Worm (Caenorhabditis elegans) whole organism, late embryonic: Measurements from ENCODE around the gene ppm-1.G.

ENCODE experiments used
- C08G9.2 ChIP-seq: sonication (generic microtip); optimal IDR thresholded peaks from 2 replicates; lab custom pipeline; 2016; ENCODE audit warnings: mild to moderate bottlenecking, missing genetic modification characterization, moderate library complexity, missing compliant biosample characterization
- C38D4.7 ChIP-seq: fragments of 200-800 bp; sonication (Bioruptor generic); optimal IDR thresholded peaks from 2 replicates; lab custom pipeline; 2018; ENCODE audit warnings: mild to moderate bottlenecking, missing genetic modification characterization, moderate library complexity, missing compliant biosample characterization
- T23F11.4 ChIP-seq: fragments of 200-800 bp; sonication (Bioruptor generic); optimal IDR thresholded peaks from 2 replicates; lab custom pipeline; 2018; ENCODE audit warnings: mild to moderate bottlenecking, missing genetic modification characterization, missing compliant biosample characterization
- Y22D7AL.16 ChIP-seq: sonication (generic microtip); optimal IDR thresholded peaks from 2 replicates; lab custom pipeline; 2016; ENCODE audit warnings: missing genetic modification characterization, missing compliant biosample characterization
- ahr-1 ChIP-seq: sonication (generic microtip); optimal IDR thresholded peaks from 2 replicates; lab custom pipeline; 2016; ENCODE audit warnings: missing genetic modification characterization, missing compliant biosample characterization
- ceh-14 ChIP-seq: sonication (generic microtip); optimal IDR thresholded peaks from 2 replicates; lab custom pipeline; 2016; ENCODE audit warnings: missing genotype, missing genetic modification characterization, missing compliant biosample characterization
- ceh-18 ChIP-seq: sonication (generic microtip); optimal IDR thresholded peaks from 2 replicates; lab custom pipeline; 2016; ENCODE audit warnings: missing genetic modification characterization, missing compliant biosample characterization
- ceh-19 ChIP-seq: fragments of 200-800 bp; sonication (Bioruptor generic); optimal IDR thresholded peaks from 2 replicates; lab custom pipeline; 2018; ENCODE audit warnings: mild to moderate bottlenecking, missing genetic modification characterization, missing compliant biosample characterization
- ceh-2 ChIP-seq: sonication (generic microtip); optimal IDR thresholded peaks from 2 replicates; lab custom pipeline; 2016; ENCODE audit warnings: missing genotype, missing genetic modification characterization, missing compliant biosample characterization
- ceh-22 ChIP-seq: sonication (generic microtip); optimal IDR thresholded peaks from 2 replicates; lab custom pipeline; 2017; ENCODE audit warnings: missing biosample characterization, missing genetic modification characterization
- ceh-24 ChIP-seq: sonication (generic microtip); optimal IDR thresholded peaks from 2 replicates; lab custom pipeline; 2016; ENCODE audit warnings: mild to moderate bottlenecking, missing genetic modification characterization, missing compliant biosample characterization
- ceh-31 ChIP-seq: sonication (generic microtip); optimal IDR thresholded peaks from 2 replicates; lab custom pipeline; 2016; ENCODE audit warnings: missing genetic modification characterization, missing compliant biosample characterization
- ceh-9 ChIP-seq: sonication (generic microtip); optimal IDR thresholded peaks from 2 replicates; lab custom pipeline; 2016; ENCODE audit warnings: mild to moderate bottlenecking, missing genetic modification characterization, inconsistent platforms, missing compliant biosample characterization
- che-1 ChIP-seq: sonication (generic microtip); optimal IDR thresholded peaks from 2 replicates; lab custom pipeline; 2016; ENCODE audit warnings: mild to moderate bottlenecking, missing genetic modification characterization, missing compliant biosample characterization
- dmd-4 ChIP-seq: sonication (generic microtip); optimal IDR thresholded peaks from 2 replicates; lab custom pipeline; 2016; ENCODE audit warnings: borderline replicate concordance, missing genetic modification characterization, missing compliant biosample characterization
- elt-2 ChIP-seq: sonication (generic microtip); optimal IDR thresholded peaks from 2 replicates; lab custom pipeline; 2016; ENCODE audit warnings: missing genetic modification reagents, missing genetic modification characterization, missing compliant biosample characterization
- ets-4 ChIP-seq: sonication (generic microtip); optimal IDR thresholded peaks from 2 replicates; lab custom pipeline; 2016; ENCODE audit warnings: missing genetic modification characterization, missing compliant biosample characterization
- fkh-6 ChIP-seq: sonication (generic microtip); optimal IDR thresholded peaks from 2 replicates; lab custom pipeline; 2016; ENCODE audit warnings: missing genetic modification characterization, missing compliant biosample characterization
- gmeb-2 ChIP-seq: sonication (generic microtip); optimal IDR thresholded peaks from 2 replicates; lab custom pipeline; 2016; ENCODE audit warnings: missing genetic modification characterization, inconsistent platforms, missing compliant biosample characterization
- hlh-15 ChIP-seq: sonication (generic microtip); optimal IDR thresholded peaks from 2 replicates; lab custom pipeline; 2016; ENCODE audit warnings: missing genetic modification characterization, missing compliant biosample characterization
- hlh-30 ChIP-seq: sonication (generic microtip); optimal IDR thresholded peaks from 2 replicates; lab custom pipeline; 2017; ENCODE audit warnings: antibody characterized with exemption, missing genetic modification characterization, missing compliant biosample characterization; ENCODE audit not compliant: insufficient read depth
- hlh-6 ChIP-seq: sonication (generic microtip); optimal IDR thresholded peaks from 2 replicates; lab custom pipeline; 2016; ENCODE audit warnings: missing genotype, missing genetic modification characterization, missing compliant biosample characterization
- hlh-8 ChIP-seq: sonication (generic microtip); optimal IDR thresholded peaks from 2 replicates; lab custom pipeline; 2016; ENCODE audit warnings: missing genotype, missing genetic modification characterization, missing compliant biosample characterization
- lim-6 ChIP-seq: sonication (generic microtip); optimal IDR thresholded peaks from 2 replicates; lab custom pipeline; 2016; ENCODE audit warnings: missing genetic modification characterization, missing compliant biosample characterization
- madf-2 ChIP-seq: sonication (generic microtip); optimal IDR thresholded peaks from 2 replicates; lab custom pipeline; 2017; ENCODE audit warnings: missing genetic modification characterization, missing compliant biosample characterization
- nfya-1 ChIP-seq: sonication (generic microtip); optimal IDR thresholded peaks from 2 replicates; lab custom pipeline; 2017; ENCODE audit warnings: missing genetic modification characterization, mild to moderate bottlenecking, missing compliant biosample characterization, antibody characterized with exemption, moderate library complexity
- nhr-11 ChIP-seq: fragments of 150-350 bp; optimal IDR thresholded peaks from 2 replicates; lab custom pipeline; 2014; ENCODE audit warnings: missing biosample characterization, missing genetic modification characterization
- nhr-232 ChIP-seq: sonication (generic microtip); optimal IDR thresholded peaks from 2 replicates; lab custom pipeline; 2016; ENCODE audit warnings: missing genetic modification characterization, missing compliant biosample characterization
- npax-4 ChIP-seq: sonication (generic microtip); optimal IDR thresholded peaks from 2 replicates; lab custom pipeline; 2016; ENCODE audit warnings: missing genetic modification characterization, missing compliant biosample characterization
- odd-2 ChIP-seq: sonication (generic microtip); optimal IDR thresholded peaks from 2 replicates; lab custom pipeline; 2017; ENCODE audit warnings: antibody characterized with exemption, mild to moderate bottlenecking, missing genetic modification characterization, missing compliant biosample characterization
- pax-1 ChIP-seq: fragments of 150-350 bp; optimal IDR thresholded peaks from 2 replicates; lab custom pipeline; 2014; ENCODE audit warnings: missing biosample characterization, missing genetic modification characterization
- pha-2 ChIP-seq: sonication (generic microtip); optimal IDR thresholded peaks from 2 replicates; lab custom pipeline; 2017; ENCODE audit warnings: mild to moderate bottlenecking, missing genetic modification characterization, missing compliant biosample characterization
- pqm-1 ChIP-seq: sonication (generic microtip); optimal IDR thresholded peaks from 2 replicates; lab custom pipeline; 2016; ENCODE audit warnings: missing genetic modification characterization, missing compliant biosample characterization
- pros-1 ChIP-seq: fragments of 150-350 bp; optimal IDR thresholded peaks from 2 replicates; lab custom pipeline; 2014; ENCODE audit warnings: missing biosample characterization, missing genetic modification reagents, missing genetic modification characterization
- sox-2 ChIP-seq: fragments of 200-800 bp; sonication (Bioruptor generic); IDR thresholded peaks from 2 replicates; pipeline ENCODE4 v1.3.6; 2022; ENCODE audit warnings: missing genetic modification reagents, missing genetic modification characterization, missing compliant biosample characterization
- sox-4 ChIP-seq: sonication (generic microtip); optimal IDR thresholded peaks from 2 replicates; lab custom pipeline; 2017; ENCODE audit warnings: mild to moderate bottlenecking, missing genetic modification characterization, inconsistent platforms, missing compliant biosample characterization
- syd-9 ChIP-seq: sonication (generic microtip); optimal IDR thresholded peaks from 2 replicates; lab custom pipeline; 2016; ENCODE audit warnings: mild to moderate bottlenecking, missing genetic modification characterization, moderate library complexity, missing compliant biosample characterization
- tbx-2 ChIP-seq: sonication (generic microtip); optimal IDR thresholded peaks from 2 replicates; lab custom pipeline; 2016; ENCODE audit warnings: missing genetic modification characterization, missing compliant biosample characterization
- tbx-7 ChIP-seq: sonication (generic microtip); optimal IDR thresholded peaks from 2 replicates; lab custom pipeline; 2016; ENCODE audit warnings: missing genotype, missing genetic modification characterization, missing compliant biosample characterization
- unc-3 ChIP-seq, 2 experiments: fragments of 200-800 bp in 1 of 2; sonication (Bioruptor generic) in 1 of 2; sonication (generic microtip) in 1 of 2; conservative IDR thresholded peaks in 1 of 2; optimal IDR thresholded peaks in 1 of 2; 2 replicates each; pipeline versions ENCODE4 v1.3.6 to Lab custom; 2016 to 2022; ENCODE audit warnings: missing compliant biosample characterization in 2 of 2, missing genetic modification characterization in 2 of 2, missing genetic modification reagents in 1 of 2
- unc-42 ChIP-seq: sonication (generic microtip); optimal IDR thresholded peaks from 2 replicates; lab custom pipeline; 2016; ENCODE audit warnings: missing genotype, missing genetic modification characterization, missing compliant biosample characterization
- unc-55 ChIP-seq: sonication (generic microtip); optimal IDR thresholded peaks from 2 replicates; lab custom pipeline; 2017; ENCODE audit warnings: missing biosample characterization, missing genetic modification reagents, missing genetic modification characterization
- unc-86 ChIP-seq: sonication (generic microtip); optimal IDR thresholded peaks from 2 replicates; lab custom pipeline; 2016; ENCODE audit warnings: missing genetic modification characterization, missing compliant biosample characterization
- ztf-16 ChIP-seq: sonication (generic microtip); optimal IDR thresholded peaks from 2 replicates; lab custom pipeline; 2017; ENCODE audit warnings: missing genetic modification characterization, missing compliant biosample characterization

Gene ppm-1.G

ce11 chrIII:782503-782902, 1.0 kb upstream of the ppm-1.G start:
- TF ChIP-seq T23F11.4 (GFP tag; lab: Kevin White, UChicago) (no peak), unc-55 (GFP tag; lab: Kevin White, UChicago) (no peak), hlh-30 (tag; lab: Kevin White, UChicago) (no peak), ceh-2 (tag; lab: Kevin White, UChicago) (no peak), elt-2 (no peak), nhr-232 (tag; lab: Kevin White, UChicago) (no peak), pros-1 (tag; lab: Kevin White, UChicago) (no peak)
- TF ChIP-seq, all 69 proteins: peak for 0

ce11 chrIII:789604-790003, 6.1 kb downstream of the ppm-1.G start:
- TF ChIP-seq pax-1 (tag; lab: Kevin White, UChicago) (peak; percentile 17), tbx-7 (tag; lab: Kevin White, UChicago) (no peak)

DNA sequence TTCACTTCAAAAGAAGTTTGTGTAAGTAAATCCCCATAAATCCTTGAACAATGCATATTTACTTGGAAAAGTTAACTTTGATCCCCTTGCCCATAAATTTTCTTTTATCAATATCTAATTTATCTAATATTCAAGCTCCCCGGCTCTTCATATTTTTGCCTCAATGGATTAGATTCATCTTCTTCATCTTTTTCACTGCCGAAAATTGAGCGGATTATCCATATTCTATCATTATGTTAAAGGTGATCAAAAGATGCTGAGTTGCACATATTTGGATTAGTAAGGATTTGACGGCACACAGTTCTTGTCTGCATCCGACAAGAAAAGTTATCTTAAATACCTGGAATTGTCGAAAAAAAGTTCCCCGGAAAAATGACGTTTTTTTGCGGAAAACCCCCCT, 7.1 kb downstream of the ppm-1.G start:
- no peak for TF ChIP-seq ets-4 (tag; lab: Kevin White, UChicago)
- no peak for TF ChIP-seq unc-3 (GFP tag; conservative IDR thresholded peaks at IDR 0.05; lab: Robert Waterston, UW)
- no peak for TF ChIP-seq unc-3 (tag; optimal IDR thresholded peaks at IDR 0.05; lab: Kevin White, UChicago)
- no peak for TF ChIP-seq nhr-11 (tag; lab: Kevin White, UChicago)
- TF ChIP-seq ztf-16, result no peak
- no peak for TF ChIP-seq hlh-8 (tag; lab: Kevin White, UChicago)
- TF ChIP-seq madf-2 (tag; lab: Kevin White, UChicago), result no peak
- no peak for TF ChIP-seq ceh-14 (tag; lab: Kevin White, UChicago)
- TF ChIP-seq ceh-22 (tag; lab: Kevin White, UChicago), result no peak
- no peak for TF ChIP-seq sox-2 (GFP tag; lab: Robert Waterston, UW)
- TF ChIP-seq ceh-19 (GFP tag; lab: Kevin White, UChicago), result no peak
- no peak for TF ChIP-seq pax-1 (tag; lab: Kevin White, UChicago)
- no peak for TF ChIP-seq lim-6
- TF ChIP-seq tbx-2 (tag; lab: Kevin White, UChicago), result no peak
- no peak for TF ChIP-seq sox-4 (tag; lab: Kevin White, UChicago)
- no peak for TF ChIP-seq C38D4.7 (GFP tag; lab: Kevin White, UChicago)
- TF ChIP-seq unc-42, result no peak
- no peak for TF ChIP-seq syd-9 (tag; lab: Kevin White, UChicago)
- TF ChIP-seq pha-2 (tag; lab: Kevin White, UChicago), result no peak
- TF ChIP-seq odd-2, result no peak
- TF ChIP-seq npax-4, result no peak

DNA sequence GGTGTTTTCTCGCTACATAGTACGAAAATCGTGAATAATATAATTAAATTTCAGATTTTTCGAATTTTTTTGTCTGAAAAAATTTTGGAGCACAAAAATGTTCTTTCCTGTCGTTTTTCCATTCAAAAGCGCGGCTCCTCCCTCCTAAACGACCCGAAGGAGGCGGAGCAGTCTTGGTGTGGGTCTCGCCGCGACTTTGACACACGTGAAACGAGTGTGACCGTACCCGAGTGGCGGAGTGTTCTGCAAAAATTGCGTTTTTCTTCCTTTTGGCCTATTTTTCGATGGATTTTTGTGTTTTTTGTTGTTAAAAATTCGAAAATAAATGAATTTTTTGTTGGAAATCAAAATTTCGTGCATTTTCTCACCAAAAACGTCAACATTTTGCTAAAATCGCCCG, 10.1 kb downstream of the ppm-1.G start, which contains the start of gene snt-2:
Gene snt-2 (minus strand): TSS at position 139 of the 400 bp plus-strand sequence.
- TF ChIP-seq hlh-6 (tag; lab: Kevin White, UChicago) (no peak), nfya-1 (tag; lab: Kevin White, UChicago) (peak; percentile 87), C08G9.2 (no peak), pha-2 (tag; lab: Kevin White, UChicago) (no peak), hlh-15 (tag; lab: Kevin White, UChicago) (no peak), T23F11.4 (GFP tag; lab: Kevin White, UChicago) (no peak), ceh-18 (tag; lab: Kevin White, UChicago) (peak; percentile 17), hlh-30 (tag; lab: Kevin White, UChicago) (peak; percentile 65), ets-4 (tag; lab: Kevin White, UChicago) (no peak), che-1 (tag; lab: Kevin White, UChicago) (no peak), pax-1 (tag; lab: Kevin White, UChicago) (peak; percentile 19), ceh-31 (peak; percentile 59), unc-42 (peak; percentile 31), pqm-1 (no peak), fkh-6 (no peak), gmeb-2 (tag; lab: Kevin White, UChicago) (no peak), ceh-24 (tag; lab: Kevin White, UChicago) (no peak), odd-2 (no peak), unc-55 (GFP tag; lab: Kevin White, UChicago) (no peak), unc-86 (tag; lab: Kevin White, UChicago) (no peak), ceh-22 (tag; lab: Kevin White, UChicago) (no peak), elt-2 (peak; percentile 38), ahr-1 (no peak), dmd-4 (tag; lab: Kevin White, UChicago) (no peak), ceh-2 (tag; lab: Kevin White, UChicago) (peak; percentile 17), Y22D7AL.16 (no peak), ceh-14 (tag; lab: Kevin White, UChicago) (no peak), pros-1 (tag; lab: Kevin White, UChicago) (peak; percentile 8), tbx-2 (tag; lab: Kevin White, UChicago) (peak; percentile 16), ceh-9 (tag; lab: Kevin White, UChicago) (no peak), unc-3 (GFP tag; conservative IDR thresholded peaks at IDR 0.05; lab: Robert Waterston, UW) (no peak), unc-3 (tag; optimal IDR thresholded peaks at IDR 0.05; lab: Kevin White, UChicago) (no peak)
